Fruit fly (Drosophila melanogaster) whole organism, wandering third instar larva: Measurements from ENCODE around the gene CG8607.
A peak's percentile ranks its signal among the peaks of the same experiment; 100 is the strongest.

Experiments
- Abd-B ChIP-seq: fragments of >200 bp; optimal IDR thresholded peaks from 2 replicates; lab custom pipeline; 2017; ENCODE audit warnings: missing biosample characterization, missing genetic modification characterization
- CG9705 ChIP-seq: fragments of 200-800 bp; sonication (Bioruptor generic); optimal IDR thresholded peaks from 2 replicates; lab custom pipeline; 2018; ENCODE audit warnings: missing biosample characterization, mild to moderate bottlenecking, missing genetic modification characterization
- CrebA ChIP-seq: fragments of 200-800 bp; sonication (Bioruptor generic); optimal IDR thresholded peaks from 2 replicates; lab custom pipeline; 2016; ENCODE audit warnings: missing biosample characterization, mild to moderate bottlenecking, missing genetic modification characterization, borderline replicate concordance
- Dfd ChIP-seq: fragments of >200 bp; optimal IDR thresholded peaks from 2 replicates; lab custom pipeline; 2017; ENCODE audit warnings: missing biosample characterization, missing genetic modification characterization
- Dif ChIP-seq: fragments of 200-275, 200-300 bp; sonication (Bioruptor generic); optimal IDR thresholded peaks from 2 replicates; lab custom pipeline; 2018; ENCODE audit warnings: missing biosample characterization, missing genetic modification characterization; ENCODE audit not compliant: partially characterized antibody
- HLH106 ChIP-seq: fragments of 200-800 bp; optimal IDR thresholded peaks from 3 replicates; lab custom pipeline; 2019; ENCODE audit warnings: missing biosample characterization, mild to moderate bottlenecking, missing genetic modification characterization, moderate library complexity
- Hnf4 ChIP-seq: fragments of 200-800 bp; sonication (Bioruptor generic); optimal IDR thresholded peaks from 2 replicates; lab custom pipeline; 2016; ENCODE audit warnings: missing biosample characterization, mild to moderate bottlenecking, missing genetic modification characterization
- Hr78 ChIP-seq: fragments of >200 bp; optimal IDR thresholded peaks from 2 replicates; lab custom pipeline; 2017; ENCODE audit warnings: missing biosample characterization, missing genetic modification characterization
- Hr83 ChIP-seq: fragments of 200-300 bp; sonication (Bioruptor generic); optimal IDR thresholded peaks from 2 replicates; lab custom pipeline; 2016; ENCODE audit warnings: missing biosample characterization, mild to moderate bottlenecking, missing genetic modification characterization, moderate library complexity; ENCODE audit not compliant: poor library complexity, severe bottlenecking
- Jra ChIP-seq: sonication (Bioruptor generic); optimal IDR thresholded peaks from 2 replicates; lab custom pipeline; 2016; ENCODE audit warnings: missing biosample characterization, missing genetic modification characterization
- Mio ChIP-seq: sonication (Bioruptor generic); optimal IDR thresholded peaks from 2 replicates; lab custom pipeline; 2016; ENCODE audit warnings: missing biosample characterization, missing genetic modification characterization
- Myc ChIP-seq: fragments of >200 bp; optimal IDR thresholded peaks from 2 replicates; lab custom pipeline; 2017
- N ChIP-seq: fragments of >200 bp; optimal IDR thresholded peaks from 2 replicates; lab custom pipeline; 2018; ENCODE audit warnings: missing biosample characterization, missing external identifiers, missing genetic modification characterization
- OdsH ChIP-seq: fragments of 200-800 bp; sonication (Bioruptor generic); optimal IDR thresholded peaks from 2 replicates; lab custom pipeline; 2016; ENCODE audit warnings: missing biosample characterization, mild to moderate bottlenecking, missing genetic modification characterization
- Rel ChIP-seq, 2 experiments: fragments of 200-800 bp; sonication (Bioruptor generic) in 1 of 2; optimal IDR thresholded peaks; 2 replicates in 1 of 2; 3 replicates in 1 of 2; lab custom pipeline; 2016 to 2019; ENCODE audit warnings: mild to moderate bottlenecking in 2 of 2, missing biosample characterization in 2 of 2, missing genetic modification characterization in 2 of 2, moderate library complexity in 1 of 2
- Sp1 ChIP-seq: fragments of 200-800 bp; sonication (Bioruptor generic); optimal IDR thresholded peaks from 3 replicates; lab custom pipeline; 2019; ENCODE audit warnings: missing biosample characterization, mild to moderate bottlenecking, missing genetic modification characterization, moderate library complexity
- Vsx2 ChIP-seq: fragments of 200-300, 225-300 bp; sonication (Bioruptor generic); optimal IDR thresholded peaks from 2 replicates; lab custom pipeline; 2018; ENCODE audit warnings: missing biosample characterization, missing genetic modification characterization; ENCODE audit not compliant: partially characterized antibody
- br ChIP-seq: fragments of 200-800 bp; sonication (Bioruptor generic); optimal IDR thresholded peaks from 2 replicates; lab custom pipeline; 2016; ENCODE audit warnings: missing biosample characterization, missing genetic modification characterization
- brk ChIP-seq: fragments of 200-800 bp; sonication (Bioruptor generic); optimal IDR thresholded peaks from 2 replicates; lab custom pipeline; 2016; ENCODE audit warnings: missing biosample characterization, mild to moderate bottlenecking, missing genetic modification characterization
- dl ChIP-seq, 2 experiments: fragments of 175-275, 200-275 bp in 1 of 2; fragments of 200-275 bp in 1 of 2; sonication (Bioruptor generic); optimal IDR thresholded peaks; lab custom pipeline; 2018; ENCODE audit warnings: mild to moderate bottlenecking in 2 of 2, missing biosample characterization in 2 of 2, missing genetic modification characterization in 2 of 2, moderate library complexity in 2 of 2; ENCODE audit not compliant: partially characterized antibody in 2 of 2, insufficient read depth in 1 of 2
- dsf ChIP-seq: sonication (Bioruptor generic); optimal IDR thresholded peaks from 2 replicates; lab custom pipeline; 2016; ENCODE audit warnings: missing biosample characterization, missing genetic modification characterization, borderline replicate concordance
- ey ChIP-seq: fragments of 200-800 bp; sonication (Bioruptor generic); optimal IDR thresholded peaks from 2 replicates; lab custom pipeline; 2016; ENCODE audit warnings: missing biosample characterization, missing genetic modification characterization
- foxo ChIP-seq, 2 experiments: fragments of 200-800 bp; sonication (Bioruptor generic); optimal IDR thresholded peaks; 2 replicates in 1 of 2; 3 replicates in 1 of 2; lab custom pipeline; 2016 to 2017; ENCODE audit warnings: missing biosample characterization in 2 of 2, missing genetic modification characterization in 2 of 2
- fru ChIP-seq: fragments of 200-800 bp; sonication (Bioruptor generic); optimal IDR thresholded peaks from 3 replicates; lab custom pipeline; 2016; ENCODE audit warnings: missing biosample characterization, mild to moderate bottlenecking, missing genetic modification characterization
- h ChIP-seq: fragments of 200-800 bp; sonication (Bioruptor generic); optimal IDR thresholded peaks from 3 replicates; lab custom pipeline; 2016; ENCODE audit warnings: missing biosample characterization, mild to moderate bottlenecking, missing genetic modification characterization
- jim ChIP-seq: fragments of 175-275, 200-325 bp; sonication (Bioruptor generic); optimal IDR thresholded peaks from 2 replicates; lab custom pipeline; 2016; ENCODE audit warnings: missing biosample characterization, mild to moderate bottlenecking, missing genetic modification characterization
- lola ChIP-seq: fragments of >200 bp; optimal IDR thresholded peaks from 2 replicates; lab custom pipeline; 2017; ENCODE audit warnings: missing biosample characterization, missing genetic modification characterization
- pan ChIP-seq: fragments of >200 bp; optimal IDR thresholded peaks from 2 replicates; lab custom pipeline; 2017
- rgr ChIP-seq: fragments of 200-800 bp; sonication (Bioruptor generic); optimal IDR thresholded peaks from 3 replicates; lab custom pipeline; 2016; ENCODE audit warnings: missing biosample characterization, mild to moderate bottlenecking, missing genetic modification characterization
- sv ChIP-seq: fragments of 200-800 bp; sonication (Bioruptor generic); optimal IDR thresholded peaks from 3 replicates; lab custom pipeline; 2016; ENCODE audit warnings: missing biosample characterization, missing genetic modification characterization
- usp ChIP-seq: fragments of >200 bp; optimal IDR thresholded peaks from 2 replicates; lab custom pipeline; 2017; ENCODE audit warnings: missing biosample characterization, missing genetic modification characterization
- woc ChIP-seq: sonication (Bioruptor generic); optimal IDR thresholded peaks from 2 replicates; lab custom pipeline; 2016; ENCODE audit warnings: missing biosample characterization, mild to moderate bottlenecking, missing genetic modification characterization

The CG8607 gene

DNA sequence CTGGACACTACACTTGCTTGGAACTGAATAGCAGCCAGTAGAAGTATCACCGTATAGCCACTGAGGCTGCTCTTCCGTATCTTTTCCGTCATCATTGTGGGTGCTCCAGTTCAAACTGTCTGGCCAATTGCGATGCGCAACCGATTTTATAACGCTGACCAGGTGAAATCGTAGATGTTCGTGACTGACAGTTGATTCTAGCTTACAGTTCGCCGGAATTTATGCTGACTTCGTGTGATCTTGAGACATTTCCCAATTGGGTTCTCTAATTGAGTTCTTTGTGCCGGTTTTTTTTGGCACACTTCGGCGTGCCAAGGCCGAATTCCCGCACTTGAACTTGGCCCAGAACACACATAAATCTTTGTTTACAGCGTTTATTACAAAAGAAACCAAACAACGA, 27.1 kb downstream of the CG8607 start, which contains the start of gene CG14834:
TSS of gene CG14834 (minus strand) at position 173 of the 400 bp plus-strand sequence.
- TF ChIP-seq dl (GFP tag; optimal IDR thresholded peaks at IDR 0.05; lab: Kevin White, UChicago; ENCODE audit: insufficient read depth in 1 of 2, partially characterized antibody in 2 of 2): no peak
- no peak for TF ChIP-seq br
- TF ChIP-seq Vsx2: no peak
- TF ChIP-seq Hr78 (GFP tag; lab: Kevin White, UChicago): no peak
- TF ChIP-seq Rel (GFP tag; optimal IDR thresholded peaks at IDR 0.05; lab: Kevin White, UChicago): no peak
- no peak for TF ChIP-seq Rel (tag; optimal IDR thresholded peaks at IDR 0.05; lab: Kevin White, UChicago)
- TF ChIP-seq, all 38 proteins: peak for 0

DNA sequence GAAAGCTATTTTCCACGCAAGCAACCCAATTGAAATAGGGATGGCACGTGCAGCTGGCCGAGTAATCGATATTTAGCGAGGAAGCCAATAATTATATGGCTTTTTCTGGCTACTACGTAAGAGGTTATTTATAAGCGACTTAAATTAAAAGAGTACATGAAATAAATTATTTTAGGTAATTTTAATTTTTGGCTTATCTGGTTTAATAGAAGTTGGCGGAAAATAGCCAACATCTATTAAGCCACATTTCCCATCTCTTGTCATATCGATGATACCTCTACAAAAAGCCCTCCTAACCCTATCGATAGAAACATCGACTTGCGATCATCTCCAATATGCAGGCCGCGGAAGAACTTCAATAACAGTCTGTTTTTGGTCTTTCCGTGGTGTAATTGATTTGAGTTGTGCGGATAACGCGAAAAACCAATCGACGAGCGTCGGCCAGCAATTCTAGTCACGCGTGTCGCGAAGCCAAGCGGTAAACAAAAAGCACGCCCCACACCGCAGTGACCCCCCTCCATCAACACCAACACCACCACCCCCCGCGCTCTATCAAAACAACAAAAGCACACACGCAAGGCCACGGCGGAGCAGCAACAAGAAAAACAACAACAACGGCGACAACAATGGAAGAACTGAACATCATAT, 28.2 kb downstream of the CG8607 start, which contains the start of the genes Srp19 and qm:
TSS of gene Srp19 (minus strand) at position 51 of the 648 bp plus-strand sequence.
TSS of gene qm (plus strand) at position 330 of the 648 bp plus-strand sequence.
- TF ChIP-seq Mio (GFP tag; lab: Kevin White, UChicago): no peak
- TF ChIP-seq sv: peak; percentile 25
- TF ChIP-seq OdsH (GFP tag; lab: Kevin White, UChicago): peak; percentile 12
- TF ChIP-seq br: peak; percentile 50
- no peak for TF ChIP-seq usp
- TF ChIP-seq Hr83: no peak
- TF ChIP-seq woc (GFP tag; lab: Kevin White, UChicago): peak; percentile 82
- TF ChIP-seq ey: peak; percentile 42
- peak; percentile 55 for TF ChIP-seq Sp1 (GFP tag; lab: Kevin White, UChicago)
- TF ChIP-seq CG9705: peak; percentile 14
- peak; percentile 66 for TF ChIP-seq Jra (GFP tag; lab: Kevin White, UChicago)
- no peak for TF ChIP-seq Abd-B (GFP tag; lab: Kevin White, UChicago)
- TF ChIP-seq rgr (GFP tag; lab: Kevin White, UChicago): peak; percentile 23
- peak in 1 of 2 experiments; percentile 77 for TF ChIP-seq foxo (GFP tag; optimal IDR thresholded peaks at IDR 0.05; lab: Kevin White, UChicago)
- no peak for TF ChIP-seq dl (GFP tag; optimal IDR thresholded peaks at IDR 0.05; lab: Kevin White, UChicago; ENCODE audit: insufficient read depth in 1 of 2, partially characterized antibody in 2 of 2)
- peak; percentile 87 for TF ChIP-seq Myc (lab: Kevin White, UChicago)
- no peak for TF ChIP-seq dsf
- TF ChIP-seq h (GFP tag; lab: Kevin White, UChicago): peak; percentile 69
- peak; percentile 69 for TF ChIP-seq Hnf4
- peak; percentile 23 for TF ChIP-seq Dif (GFP tag; lab: Kevin White, UChicago)
- peak; percentile 7 for TF ChIP-seq jim (GFP tag; lab: Kevin White, UChicago)
- no peak for TF ChIP-seq Rel (GFP tag; optimal IDR thresholded peaks at IDR 0.05; lab: Kevin White, UChicago)
- peak; percentile 90 for TF ChIP-seq Rel (tag; optimal IDR thresholded peaks at IDR 0.05; lab: Kevin White, UChicago)
- TF ChIP-seq HLH106 (tag; lab: Kevin White, UChicago): peak; percentile 24
- TF ChIP-seq fru: peak; percentile 63

DNA sequence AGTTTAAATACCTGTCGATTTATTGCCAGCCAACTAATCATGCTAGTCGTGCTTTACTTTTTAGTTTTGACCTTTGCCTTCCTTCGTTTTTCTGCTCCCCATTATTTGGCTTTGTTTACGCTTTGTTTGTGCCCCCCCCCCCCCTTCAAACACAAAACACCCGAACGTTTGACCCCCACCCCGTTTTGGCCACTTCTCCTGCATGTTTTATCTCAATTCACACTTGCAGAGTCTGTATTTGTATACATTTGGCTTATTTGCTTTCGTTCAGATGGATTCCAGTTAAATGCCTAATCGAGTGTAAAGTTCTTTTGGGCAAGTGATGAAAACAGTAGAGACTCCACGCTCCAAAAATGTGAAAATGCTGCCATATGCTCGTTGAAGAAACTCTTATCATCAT, 29.4 kb downstream of the CG8607 start:
- TF ChIP-seq usp (no peak), dl (GFP tag; optimal IDR thresholded peaks at IDR 0.05; lab: Kevin White, UChicago; ENCODE audit: insufficient read depth in 1 of 2, partially characterized antibody in 2 of 2) (no peak), Mio (GFP tag; lab: Kevin White, UChicago) (no peak), lola (GFP tag; lab: Kevin White, UChicago) (no peak), fru (no peak), pan (lab: Kevin White, UChicago) (no peak), HLH106 (tag; lab: Kevin White, UChicago) (no peak), Dif (GFP tag; lab: Kevin White, UChicago) (no peak), rgr (GFP tag; lab: Kevin White, UChicago) (no peak), jim (GFP tag; lab: Kevin White, UChicago) (no peak), CG9705 (no peak), Hnf4 (no peak), Vsx2 (no peak), N (GFP tag; lab: Kevin White, UChicago) (no peak), foxo (GFP tag; optimal IDR thresholded peaks at IDR 0.05; lab: Kevin White, UChicago) (no peak), Dfd (GFP tag; lab: Kevin White, UChicago) (no peak), CrebA (no peak), brk (GFP tag; lab: Kevin White, UChicago) (no peak), Rel (GFP tag; optimal IDR thresholded peaks at IDR 0.05; lab: Kevin White, UChicago) (no peak), Rel (tag; optimal IDR thresholded peaks at IDR 0.05; lab: Kevin White, UChicago) (no peak), Hr83 (no peak)
